Fruit fly (Drosophila melanogaster) ovary, adult (tissue): ENCODE data around the gene CG33331.

Experiments used
- CG17801 ChIP-seq: fragments of 200-800 bp; optimal IDR thresholded peaks from 2 replicates; lab custom pipeline; 2019; ENCODE audit warnings: missing biosample characterization, mild to moderate bottlenecking, missing genetic modification characterization, moderate library complexity; ENCODE audit not compliant: partially characterized antibody

Gene CG33331

dm6 chr3R:14893791-14894782, 7.8 kb downstream of the CG33331 start, which contains the start of gene Dph2:
Gene Dph2 (minus strand): TSS chr3R:14893954.
- TF ChIP-seq CG17801 (GFP tag; lab: Kevin White, UChicago): peak; percentile 80

DNA sequence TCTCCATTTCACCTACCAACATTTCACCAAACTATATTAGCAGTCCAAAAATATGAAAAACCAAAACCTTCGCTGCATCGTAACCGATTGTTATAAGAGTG, 8.4 kb downstream of the CG33331 start, which contains the start of gene CG14860:
TSS of gene CG14860 (plus strand) at position 2 of the 101 bp plus-strand sequence.
- TF ChIP-seq CG17801 (GFP tag; lab: Kevin White, UChicago): no peak

DNA sequence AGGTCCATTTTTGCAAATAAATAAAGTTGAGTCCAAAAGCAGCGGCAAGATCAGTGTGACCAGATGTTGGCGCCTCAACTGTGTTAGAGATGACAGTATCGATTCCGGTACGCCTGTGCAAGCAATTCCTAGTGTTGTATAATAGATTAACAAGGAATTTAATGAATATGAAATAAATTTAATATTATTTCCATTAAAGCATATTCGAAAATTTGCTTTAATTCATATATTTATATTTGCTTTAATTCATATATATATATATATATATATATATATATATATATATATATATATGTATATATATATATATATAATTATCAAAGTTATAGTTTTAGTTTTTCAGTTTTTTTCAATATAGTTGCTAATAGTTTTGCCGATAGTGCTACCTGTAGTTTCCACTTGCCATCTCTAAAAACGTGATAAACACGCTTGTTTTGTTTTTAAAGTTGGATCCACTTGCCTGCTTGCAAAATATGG, 12.1 kb downstream of the CG33331 start, which contains the start of the genes Nup93-2 and CG3817:
TSS of gene Nup93-2 (minus strand) at position 93 of the 477 bp plus-strand sequence.
TSS of gene CG3817 (plus strand) at position 460 of the 477 bp plus-strand sequence.
- peak; percentile 85 for TF ChIP-seq CG17801 (GFP tag; lab: Kevin White, UChicago)

DNA sequence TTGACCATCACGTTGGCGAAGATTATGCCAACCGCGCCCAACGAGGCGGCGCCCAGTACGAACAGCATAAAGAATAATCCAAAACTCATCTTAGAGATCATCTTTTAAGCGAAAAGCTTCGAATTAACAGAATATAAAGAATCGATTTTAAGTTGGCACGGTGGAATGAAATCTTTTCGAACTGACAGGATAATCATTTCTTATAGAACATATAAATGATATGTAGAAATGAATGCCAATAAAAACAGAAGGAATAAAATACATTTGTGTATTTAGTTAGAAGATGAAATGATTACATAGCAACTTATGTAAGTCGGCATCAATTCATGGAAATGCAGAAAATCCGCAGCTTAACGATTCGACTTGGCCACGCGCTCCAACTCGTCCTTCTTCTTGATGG, 13.9 kb downstream of the CG33331 start, which contains the start of gene VhaPPA1-2:
TSS of gene VhaPPA1-2 (minus strand) at position 101 of the 400 bp plus-strand sequence.
- no peak for TF ChIP-seq CG17801 (GFP tag; lab: Kevin White, UChicago)

dm6 chr3R:14901408-14902352, 15.4 kb downstream of the CG33331 start, which contains the start of gene RpS5b:
Gene RpS5b (minus strand): TSS chr3R:14901563.
- TF ChIP-seq CG17801 (GFP tag; lab: Kevin White, UChicago): peak; percentile 56

DNA sequence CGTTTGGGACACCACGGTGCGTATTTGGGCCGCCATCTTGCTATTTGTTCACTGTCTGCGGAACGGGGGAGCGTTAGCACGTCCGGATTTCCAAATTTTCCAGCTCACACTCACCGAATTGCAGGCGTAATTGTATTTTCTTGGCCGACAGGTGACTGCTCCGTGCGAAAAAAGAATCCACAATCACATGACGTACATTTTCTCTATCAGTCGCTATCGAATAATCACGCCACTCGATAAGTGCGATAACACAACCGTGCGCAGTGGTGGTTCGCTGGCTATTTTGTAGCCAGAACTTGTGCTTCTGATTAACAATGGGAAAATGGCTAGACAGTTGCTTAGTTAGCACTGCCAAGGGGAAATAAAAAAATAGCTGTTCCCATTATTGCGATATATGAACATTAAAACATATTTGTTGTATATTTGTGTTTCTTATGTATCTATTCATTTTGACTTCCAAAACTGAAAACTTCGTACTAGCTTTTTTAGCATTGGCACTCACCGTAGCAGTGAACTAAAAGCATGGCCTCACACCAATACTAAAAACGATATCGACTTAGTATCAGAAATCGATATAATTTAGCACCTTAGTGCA, 17.7 kb downstream of the CG33331 start, which contains the start of gene VhaPPA1-1:
TSS of gene VhaPPA1-1 (minus strand) at position 225 of the 595 bp plus-strand sequence.
- peak; percentile 52 for TF ChIP-seq CG17801 (GFP tag; lab: Kevin White, UChicago)

DNA sequence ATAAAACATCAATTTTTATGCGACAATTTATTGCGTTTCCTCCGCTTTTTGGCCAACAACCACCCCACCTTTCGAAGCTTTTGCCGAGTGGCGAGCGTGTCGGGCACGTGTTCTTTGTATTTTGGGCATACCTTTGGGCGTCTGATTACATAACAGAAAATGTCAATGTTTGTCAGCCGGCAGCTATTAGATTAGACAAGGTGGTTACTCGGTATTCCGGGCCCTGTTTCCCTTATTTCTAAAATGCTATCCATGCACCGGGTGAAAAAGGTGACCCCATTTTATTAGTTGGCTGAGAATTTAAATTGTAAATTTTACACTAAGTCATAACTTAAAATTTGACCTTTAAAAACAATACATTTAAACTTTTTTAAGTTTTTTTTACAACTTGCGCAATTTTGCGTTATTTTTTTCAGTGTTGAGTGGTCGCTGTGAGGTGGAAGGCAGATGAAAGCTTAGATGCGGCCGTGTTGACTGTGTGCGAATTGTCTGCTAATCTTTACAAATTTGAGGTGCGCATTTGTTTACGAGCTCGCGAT, 26.3 kb downstream of the CG33331 start:
- no peak for TF ChIP-seq CG17801 (GFP tag; lab: Kevin White, UChicago)

DNA sequence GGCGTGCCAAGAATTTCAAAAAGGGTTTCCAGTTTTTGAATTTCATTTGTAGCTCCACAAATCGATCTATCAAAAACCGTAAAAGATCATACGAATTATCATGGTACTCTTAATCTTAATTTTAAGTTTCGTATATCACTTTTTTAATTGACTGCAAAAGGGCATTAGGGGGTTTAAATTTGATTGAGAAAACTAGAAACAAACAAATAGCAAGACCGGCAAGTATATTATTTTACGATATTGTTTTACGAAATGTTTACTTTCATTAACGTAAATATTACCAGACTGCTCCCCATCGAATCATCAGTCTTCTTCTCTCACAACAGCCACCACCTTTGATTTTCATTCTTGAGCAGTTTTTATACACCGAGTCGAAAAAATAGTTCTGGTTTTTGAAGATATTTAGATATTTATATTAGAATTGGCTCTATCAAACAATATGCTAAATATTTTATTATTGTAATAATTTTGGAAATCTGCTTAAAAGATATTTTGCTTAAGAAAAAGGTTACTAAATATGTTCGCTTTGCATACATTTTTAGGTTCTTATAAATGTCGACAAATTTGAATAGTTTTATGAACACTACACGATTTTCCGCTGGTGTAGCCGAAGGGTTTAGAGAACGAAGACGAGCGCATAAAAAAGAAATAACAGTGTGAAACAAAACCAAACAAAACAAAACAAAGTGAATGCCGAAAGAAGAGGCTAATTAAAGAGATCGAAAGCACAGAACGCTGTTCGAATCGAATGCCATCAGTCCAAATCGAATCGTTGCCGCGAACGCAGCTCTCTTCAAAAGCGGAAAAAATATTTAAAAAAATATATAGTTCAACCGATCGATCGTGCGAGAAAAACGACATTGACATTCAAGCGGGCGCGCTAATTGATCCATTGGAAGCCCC, 31.9 kb downstream of the CG33331 start, which contains the start of gene Sdr:
TSS of gene Sdr (plus strand) at position 702 of the 903 bp plus-strand sequence.
- TF ChIP-seq CG17801 (GFP tag; lab: Kevin White, UChicago): peak; percentile 82
